In the genomic region with DNA sequence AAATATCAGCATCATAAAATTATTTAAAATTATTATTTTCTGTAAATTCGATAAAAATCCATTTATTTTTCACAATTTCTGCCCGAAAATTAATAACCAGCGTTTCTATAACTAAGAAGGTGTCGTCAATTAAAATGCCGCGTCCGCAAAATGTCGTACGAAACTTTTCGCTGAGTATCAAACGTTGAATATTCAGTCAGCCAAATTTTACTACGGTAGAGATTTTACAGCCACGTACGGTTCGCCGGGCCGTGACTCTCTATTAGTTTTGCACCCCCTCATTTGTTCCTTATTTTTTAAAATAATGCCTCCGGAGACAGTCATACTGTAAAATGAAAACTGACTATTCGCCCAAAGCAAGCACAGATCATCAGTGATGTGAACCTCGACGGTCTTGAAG, we compare ENCODE assay signal across 2 worm cellular contexts.
A peak's percentile ranks its signal among the peaks of the same experiment; 100 is the strongest.
TF ChIP-seq lines count a peak whose summit lies in the region.
"Not testable (repeated sequence)": the region's sequence is repeated elsewhere in the genome, so short reads cannot be mapped to it uniquely, and the experiment has no call there.

No protein-coding gene starts in this region.

TF ChIP-seq in whole organism, L4 larva, 104 proteins besides CTCF, POLR2A, EP300 and RAD21:
- TF ChIP-seq unc-130 (GFP tag; optimal IDR thresholded peaks at IDR 0.05; lab: Kevin White, UChicago) = peak; percentile 49

TF ChIP-seq in whole organism, young adult, 124 proteins besides CTCF, POLR2A, EP300 and RAD21:
- TF ChIP-seq lsl-1 (GFP tag; optimal IDR thresholded peaks at IDR 0.05; lab: Kevin White, UChicago) (peak; percentile 19), hrde-1 (tag; optimal IDR thresholded peaks at IDR 0.05; lab: Kevin White, UChicago; ENCODE audit: borderline replicate concordance) (peak; percentile 2), snpc-4 (tag; optimal IDR thresholded peaks at IDR 0.05; lab: Kevin White, UChicago) (peak in 1 of 4 experiments; percentile 56), unc-130 (GFP tag; optimal IDR thresholded peaks at IDR 0.05; lab: Kevin White, UChicago) (peak; percentile 60), madf-6 (GFP tag; IDR thresholded peaks at IDR 0.05; lab: Robert Waterston, UW) (peak; percentile 64), hmg-1.2 (GFP tag; IDR thresholded peaks at IDR 0.05; lab: Robert Waterston, UW) (peak; percentile 65), xnd-1 (tag; optimal IDR thresholded peaks at IDR 0.05; lab: Kevin White, UChicago) (peak; percentile 86), D2030.7 (GFP tag; IDR thresholded peaks at IDR 0.05; lab: Robert Waterston, UW) (peak; percentile 32; the same call in 1 of the 2 replicates)
- not testable (repeated sequence) for TF ChIP-seq snpc-4 (GFP tag; optimal IDR thresholded peaks at IDR 0.05; lab: Kevin White, UChicago)
